Worm (Caenorhabditis elegans) whole organism, midembryonic: ENCODE data around the gene K02A2.1.

Experiments
- T22C8.4 ChIP-seq: fragments of 200-800 bp; sonication (Bioruptor generic); IDR thresholded peaks from 2 replicates; pipeline ENCODE4 v1.3.6; 2022; ENCODE audit warnings: missing genetic modification characterization, missing compliant biosample characterization
- cog-1 ChIP-seq: sonication (generic microtip); optimal IDR thresholded peaks from 2 replicates; lab custom pipeline; 2016; ENCODE audit warnings: missing genetic modification characterization, missing compliant biosample characterization
- flt-1 ChIP-seq: fragments of 200-800 bp; sonication (Bioruptor generic); IDR thresholded peaks from 2 replicates; pipeline ENCODE4 v1.3.6; 2022; ENCODE audit warnings: missing genetic modification characterization, missing compliant biosample characterization
- klf-2 ChIP-seq: fragments of 200-800 bp; sonication (Bioruptor generic); conservative IDR thresholded peaks from 2 replicates; pipeline ENCODE4 v1.3.6; 2022; ENCODE audit warnings: missing genetic modification reagents, missing genetic modification characterization, missing compliant biosample characterization
- med-1 ChIP-seq: sonication (generic microtip); optimal IDR thresholded peaks from 2 replicates; lab custom pipeline; 2017; ENCODE audit warnings: missing genetic modification characterization, mild to moderate bottlenecking, missing compliant biosample characterization, antibody characterized with exemption, missing genetic modification reagents; ENCODE audit not compliant: insufficient read depth
- ref-1 ChIP-seq: fragments of 200-800 bp; sonication (Bioruptor generic); conservative IDR thresholded peaks from 2 replicates; pipeline ENCODE4 v1.3.6; 2022; ENCODE audit warnings: missing genetic modification reagents, missing genetic modification characterization, missing compliant biosample characterization
- tab-1 ChIP-seq: fragments of 200-800 bp; sonication (Bioruptor generic); IDR thresholded peaks from 2 replicates; pipeline ENCODE4 v1.3.6; 2022; ENCODE audit warnings: missing genetic modification characterization, missing compliant biosample characterization
- ztf-23 ChIP-seq: fragments of 200-800 bp; sonication (Bioruptor generic); IDR thresholded peaks from 2 replicates; pipeline ENCODE4 v1.3.6; 2022; ENCODE audit warnings: missing genetic modification reagents, missing genetic modification characterization, missing compliant biosample characterization
- ztf-29 ChIP-seq: fragments of 200-800 bp; sonication (Bioruptor generic); IDR thresholded peaks from 2 replicates; pipeline ENCODE4 v1.3.6; 2022; ENCODE audit warnings: missing genetic modification reagents, missing genetic modification characterization, missing compliant biosample characterization

- TF ChIP-seq ztf-29 (GFP tag; lab: Robert Waterston, UW) (no peak), klf-2 (no peak), T22C8.4 (no peak), ref-1 (GFP tag; lab: Robert Waterston, UW) (no peak), cog-1 (no peak), flt-1 (GFP tag; lab: Robert Waterston, UW) (no peak), ztf-23 (GFP tag; lab: Robert Waterston, UW) (no peak), med-1 (GFP tag; lab: Kevin White, UChicago) (no peak), tab-1 (GFP tag; lab: Robert Waterston, UW) (no peak)
Observed at ce11 chrII:7420157-7420556, 14.9 kb upstream of the K02A2.1 start.
